Fruit fly (Drosophila melanogaster) whole organism, embryonic: Measurements from ENCODE around the gene uif.

Experiments used
- Atf6 ChIP-seq: fragments of 200-800 bp; sonication (Bioruptor generic); IDR thresholded peaks from 2 replicates; pipeline ENCODE4 v1.3.6; 2022; ENCODE audit warnings: missing biosample characterization, missing genetic modification characterization
- BEAF-32 ChIP-seq: fragments of 200-800 bp; sonication (Bioruptor generic); optimal IDR thresholded peaks from 3 replicates; lab custom pipeline; 2017; ENCODE audit warnings: missing biosample characterization, missing genetic modification characterization, mild to moderate bottlenecking, moderate library complexity, missing genetic modification reagents
- Blimp-1 ChIP-seq: fragments of 200-800 bp; sonication (Bioruptor generic); optimal IDR thresholded peaks from 3 replicates; lab custom pipeline; 2018; ENCODE audit warnings: missing biosample characterization, missing genetic modification characterization, mild to moderate bottlenecking, moderate library complexity, missing genetic modification reagents
- CG10959 ChIP-seq: fragments of 200-800 bp; sonication (Bioruptor generic); IDR thresholded peaks from 2 replicates; pipeline ENCODE4 v1.3.6; 2022; ENCODE audit warnings: missing biosample characterization, missing genetic modification characterization
- CG12744 ChIP-seq: fragments of 200-800 bp; sonication (Bioruptor generic); optimal IDR thresholded peaks from 2 replicates; lab custom pipeline; 2016; ENCODE audit warnings: missing biosample characterization, missing genetic modification characterization
- CG13287 ChIP-seq: fragments of 200-800 bp; sonication (Bioruptor generic); IDR thresholded peaks from 2 replicates; pipeline ENCODE4 v1.3.6; 2022; ENCODE audit warnings: missing biosample characterization, missing genetic modification characterization; ENCODE audit not compliant: partially characterized antibody
- CG15073 ChIP-seq: fragments of 200-800 bp; sonication (Bioruptor generic); optimal IDR thresholded peaks from 2 replicates; lab custom pipeline; 2016; ENCODE audit warnings: missing biosample characterization, missing genetic modification characterization
- CG15514 ChIP-seq: fragments of 200-800 bp; sonication (Bioruptor generic); optimal IDR thresholded peaks from 3 replicates; lab custom pipeline; 2017; ENCODE audit warnings: missing biosample characterization, missing genetic modification characterization, mild to moderate bottlenecking, moderate library complexity, missing genetic modification reagents
- CG17829 ChIP-seq: fragments of 200-800 bp; optimal IDR thresholded peaks from 2 replicates; lab custom pipeline; 2019; ENCODE audit warnings: missing biosample characterization, mild to moderate bottlenecking, missing genetic modification characterization, moderate library complexity
- CG2116 ChIP-seq: fragments of 200-800 bp; sonication (Bioruptor generic); optimal IDR thresholded peaks from 3 replicates; lab custom pipeline; 2018; ENCODE audit warnings: missing biosample characterization, mild to moderate bottlenecking, missing genetic modification characterization
- CG2129 ChIP-seq: fragments of 200-800 bp; sonication (Bioruptor generic); IDR thresholded peaks from 2 replicates; pipeline ENCODE4 v1.3.6; 2022; ENCODE audit warnings: missing biosample characterization, missing genetic modification characterization; ENCODE audit not compliant: partially characterized antibody
- CG2199 ChIP-seq: fragments of 200-800 bp; sonication (Bioruptor generic); IDR thresholded peaks from 3 replicates; pipeline ENCODE4 v1.3.6; 2022; ENCODE audit warnings: missing biosample characterization, missing genetic modification characterization
- CG2712 ChIP-seq: fragments of 200-800 bp; optimal IDR thresholded peaks from 3 replicates; lab custom pipeline; 2019; ENCODE audit warnings: missing biosample characterization, mild to moderate bottlenecking, missing genetic modification characterization, moderate library complexity
- CG4617 ChIP-seq: fragments of 200-800 bp; sonication (Bioruptor generic); optimal IDR thresholded peaks from 3 replicates; lab custom pipeline; 2016; ENCODE audit warnings: missing biosample characterization, missing genetic modification characterization, borderline replicate concordance
- CG6791 ChIP-seq: fragments of 200-800 bp; sonication (Bioruptor generic); IDR thresholded peaks from 3 replicates; pipeline ENCODE4 v1.3.6; 2022; ENCODE audit warnings: missing biosample characterization, missing genetic modification characterization; ENCODE audit not compliant: partially characterized antibody
- CG7963 ChIP-seq: fragments of 200-800 bp; sonication (Bioruptor generic); IDR thresholded peaks from 3 replicates; pipeline ENCODE4 v1.3.6; 2022; ENCODE audit warnings: missing biosample characterization, missing genetic modification characterization; ENCODE audit not compliant: partially characterized antibody
- CG8290 ChIP-seq, 3 experiments: fragments of 200-800 bp; sonication (Bioruptor generic); optimal IDR thresholded peaks; 2 replicates each; lab custom pipeline; 2016 to 2019; ENCODE audit warnings: missing biosample characterization in 3 of 3, missing genetic modification characterization in 3 of 3, mild to moderate bottlenecking in 2 of 3, moderate library complexity in 1 of 3
- CHES-1-like ChIP-seq: fragments of 200-800 bp; sonication (Bioruptor generic); optimal IDR thresholded peaks from 2 replicates; lab custom pipeline; 2016; ENCODE audit warnings: missing biosample characterization, missing genetic modification characterization
- Camta ChIP-seq: fragments of 200-800 bp; sonication (Bioruptor generic); optimal IDR thresholded peaks from 2 replicates; lab custom pipeline; 2016; ENCODE audit warnings: missing biosample characterization, missing genetic modification characterization
- Dbx ChIP-seq: fragments of 200-800 bp; sonication (Bioruptor generic); IDR thresholded peaks from 3 replicates; pipeline ENCODE4 v1.3.6; 2022; ENCODE audit warnings: missing biosample characterization, missing genetic modification characterization
- Dll ChIP-seq: fragments of 200-800 bp; sonication (Bioruptor generic); IDR thresholded peaks from 4 replicates; pipeline ENCODE4 v1.3.6; 2022; ENCODE audit warnings: missing biosample characterization, missing genetic modification characterization; ENCODE audit not compliant: partially characterized antibody
- ERR ChIP-seq: fragments of 200-800 bp; sonication (Bioruptor generic); optimal IDR thresholded peaks from 2 replicates; lab custom pipeline; 2016; ENCODE audit warnings: missing biosample characterization, missing genetic modification characterization
- Ets97D ChIP-seq: fragments of 200-800 bp; sonication (Bioruptor generic); optimal IDR thresholded peaks from 3 replicates; lab custom pipeline; 2016; ENCODE audit warnings: missing biosample characterization, missing genetic modification characterization
- MBD-R2 ChIP-seq: fragments of 200-800 bp; sonication (Bioruptor generic); IDR thresholded peaks from 2 replicates; pipeline ENCODE4 v1.3.6; 2022; ENCODE audit warnings: missing biosample characterization, missing genetic modification characterization
- Max ChIP-seq: fragments of 200-800 bp; sonication (Bioruptor generic); optimal IDR thresholded peaks from 2 replicates; lab custom pipeline; 2016; ENCODE audit warnings: missing biosample characterization, mild to moderate bottlenecking, missing genetic modification characterization
- Nf-YB ChIP-seq: fragments of 200-800 bp; sonication (Bioruptor generic); optimal IDR thresholded peaks from 3 replicates; lab custom pipeline; 2019; ENCODE audit warnings: missing biosample characterization, mild to moderate bottlenecking, missing genetic modification characterization, moderate library complexity
- Sox100B ChIP-seq: fragments of 200-800 bp; sonication (Bioruptor generic); optimal IDR thresholded peaks from 3 replicates; lab custom pipeline; 2018; ENCODE audit warnings: missing biosample characterization, mild to moderate bottlenecking, missing genetic modification characterization
- Ssrp ChIP-seq: fragments of 200-800 bp; sonication (Bioruptor generic); optimal IDR thresholded peaks from 2 replicates; lab custom pipeline; 2018; ENCODE audit warnings: missing biosample characterization, mild to moderate bottlenecking, missing genetic modification characterization, moderate library complexity
- Xbp1 ChIP-seq: fragments of 200-800 bp; sonication (Bioruptor generic); optimal IDR thresholded peaks from 3 replicates; lab custom pipeline; 2016; ENCODE audit warnings: missing biosample characterization, mild to moderate bottlenecking, missing genetic modification characterization
- br ChIP-seq: fragments of >200 bp; optimal IDR thresholded peaks from 2 replicates; lab custom pipeline; 2017
- cg ChIP-seq: fragments of 200-800 bp; sonication (Bioruptor generic); optimal IDR thresholded peaks from 3 replicates; lab custom pipeline; 2019; ENCODE audit warnings: missing biosample characterization, mild to moderate bottlenecking, missing genetic modification characterization, moderate library complexity
- chif ChIP-seq, 2 experiments: fragments of 200-800 bp; sonication (Bioruptor generic); optimal IDR thresholded peaks; 3 replicates each; lab custom pipeline; 2016; ENCODE audit warnings: missing biosample characterization in 2 of 2, missing genetic modification characterization in 2 of 2
- chinmo ChIP-seq: fragments of 200-800 bp; sonication (Bioruptor generic); IDR thresholded peaks from 4 replicates; pipeline ENCODE4 v1.3.6; 2022; ENCODE audit warnings: missing biosample characterization, missing genetic modification characterization; ENCODE audit not compliant: partially characterized antibody
- dm ChIP-seq: fragments of 200-800 bp; sonication (Bioruptor generic); optimal IDR thresholded peaks from 3 replicates; lab custom pipeline; 2016; ENCODE audit warnings: missing biosample characterization, missing genetic modification characterization
- dmrt99B ChIP-seq: fragments of 200-800 bp; sonication (Bioruptor generic); optimal IDR thresholded peaks from 2 replicates; lab custom pipeline; 2018; ENCODE audit warnings: missing biosample characterization, mild to moderate bottlenecking, missing genetic modification characterization, moderate library complexity
- dpn ChIP-seq, 2 experiments: fragments of 200-800 bp; sonication (Bioruptor generic); optimal IDR thresholded peaks; 3 replicates each; lab custom pipeline; 2016; ENCODE audit warnings: missing biosample characterization in 2 of 2, missing genetic modification characterization in 2 of 2
- gcm2 ChIP-seq: fragments of 200-800 bp; sonication (Bioruptor generic); optimal IDR thresholded peaks from 2 replicates; lab custom pipeline; 2016; ENCODE audit warnings: missing biosample characterization, missing genetic modification characterization
- klu ChIP-seq: fragments of 200-800 bp; sonication (Bioruptor generic); IDR thresholded peaks from 2 replicates; pipeline ENCODE4 v1.3.6; 2022; ENCODE audit warnings: missing biosample characterization, missing genetic modification characterization
- knrl ChIP-seq: fragments of 200-800 bp; sonication (Bioruptor generic); IDR thresholded peaks from 3 replicates; pipeline ENCODE4 v1.3.6; 2022; ENCODE audit warnings: missing biosample characterization, missing genetic modification characterization; ENCODE audit not compliant: partially characterized antibody
- lmd ChIP-seq: fragments of 200-800 bp; sonication (Bioruptor generic); IDR thresholded peaks from 2 replicates; pipeline ENCODE4 v1.3.6; 2022; ENCODE audit warnings: missing biosample characterization, missing genetic modification characterization
- mirr ChIP-seq: fragments of 200-800 bp; sonication (Bioruptor generic); optimal IDR thresholded peaks from 3 replicates; lab custom pipeline; 2018; ENCODE audit warnings: missing biosample characterization, mild to moderate bottlenecking, missing genetic modification characterization
- mld ChIP-seq: fragments of 200-800 bp; sonication (Bioruptor generic); IDR thresholded peaks from 3 replicates; pipeline ENCODE4 v1.3.6; 2022; ENCODE audit warnings: missing biosample characterization, missing genetic modification characterization; ENCODE audit not compliant: partially characterized antibody
- nerfin-2 ChIP-seq: fragments of 200-800 bp; sonication (Bioruptor generic); IDR thresholded peaks from 2 replicates; pipeline ENCODE4 v1.3.6; 2022; ENCODE audit warnings: missing biosample characterization, missing genetic modification characterization; ENCODE audit not compliant: partially characterized antibody
- org-1 ChIP-seq: fragments of 200-800 bp; sonication (Bioruptor generic); optimal IDR thresholded peaks from 2 replicates; lab custom pipeline; 2017; ENCODE audit warnings: missing biosample characterization, missing genetic modification characterization
- row ChIP-seq: fragments of 200-800 bp; sonication (Bioruptor generic); IDR thresholded peaks from 3 replicates; pipeline ENCODE4 v1.3.6; 2022; ENCODE audit warnings: missing biosample characterization, missing genetic modification characterization
- sc ChIP-seq, 3 experiments: fragments of >200 bp in 2 of 3; fragments of 200-800 bp in 1 of 3; sonication (Bioruptor generic) in 1 of 3; optimal IDR thresholded peaks; 2 replicates in 2 of 3; 3 replicates in 1 of 3; lab custom pipeline; 2017; ENCODE audit warnings: mild to moderate bottlenecking in 1 of 3, missing biosample characterization in 1 of 3, missing genetic modification characterization in 1 of 3, missing genetic modification reagents in 1 of 3
- sd ChIP-seq: fragments of 200-800 bp; sonication (Bioruptor generic); optimal IDR thresholded peaks from 3 replicates; lab custom pipeline; 2018; ENCODE audit warnings: missing biosample characterization, mild to moderate bottlenecking, missing genetic modification characterization, moderate library complexity
- unc-4 ChIP-seq: fragments of 200-800 bp; sonication (Bioruptor generic); IDR thresholded peaks from 2 replicates; pipeline ENCODE4 v1.3.6; 2022; ENCODE audit warnings: missing biosample characterization, missing genetic modification characterization; ENCODE audit not compliant: partially characterized antibody

The uif gene

DNA sequence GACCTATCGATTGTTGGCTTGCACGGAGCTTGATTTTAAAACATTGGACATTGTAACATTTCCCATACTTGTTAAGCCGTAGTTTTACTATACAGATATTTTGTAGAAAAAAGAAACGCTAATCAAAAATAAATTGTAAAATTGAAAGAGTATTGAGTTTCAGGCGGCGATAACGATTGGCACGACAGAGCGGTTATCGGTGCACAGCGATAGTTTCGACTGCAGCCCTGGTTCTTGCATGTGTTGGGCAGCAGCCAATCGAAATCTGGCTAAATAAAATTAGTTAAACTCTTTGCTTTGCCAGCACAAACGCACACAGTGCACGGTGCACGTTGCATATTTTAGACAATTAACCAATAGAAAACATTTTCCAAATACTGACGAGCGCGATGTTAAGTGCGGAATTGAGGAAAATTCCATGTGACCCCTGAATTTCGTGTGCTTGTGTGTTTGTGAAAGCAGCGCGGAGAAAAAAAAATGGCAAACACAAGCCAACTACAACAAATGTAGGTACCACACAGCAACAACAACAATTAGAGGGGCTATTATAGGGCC, 27.7 kb upstream of the uif start, which contains the start of gene milt (continued):
- TF ChIP-seq CG15514 (GFP tag; lab: Kevin White, UChicago) (peak; percentile 40), chif (GFP tag; optimal IDR thresholded peaks at IDR 0.05; lab: Kevin White, UChicago) (peak in 1 of 2 experiments; percentile 8), BEAF-32 (GFP tag; lab: Kevin White, UChicago) (peak; percentile 81), dm (GFP tag; lab: Kevin White, UChicago) (peak; percentile 83), lmd (GFP tag; lab: Robert Waterston, UW) (no peak), CG4617 (GFP tag; lab: Kevin White, UChicago) (peak; percentile 78), Dll (GFP tag; lab: Robert Waterston, UW) (peak; percentile 82), Atf6 (GFP tag; lab: Robert Waterston, UW) (no peak), Ets97D (GFP tag; lab: Kevin White, UChicago) (peak; percentile 52), CG2129 (peak; percentile 35; the same call in 1 of the 2 replicates), nerfin-2 (peak; percentile 89), Ssrp (tag; lab: Kevin White, UChicago) (peak; percentile 2), dpn (GFP tag; optimal IDR thresholded peaks at IDR 0.05; lab: Kevin White, UChicago) (peak; percentile 15 to 24), CG13287 (GFP tag; lab: Robert Waterston, UW) (peak; percentile 84), CHES-1-like (GFP tag; lab: Kevin White, UChicago) (peak; percentile 0), CG12744 (GFP tag; lab: Kevin White, UChicago) (peak; percentile 2), chinmo (GFP tag; lab: Robert Waterston, UW) (peak; percentile 78), CG2116 (peak; percentile 94), CG10959 (GFP tag; lab: Robert Waterston, UW) (no peak), CG2712 (tag; lab: Kevin White, UChicago) (peak; percentile 21), mld (peak; percentile 88), Nf-YB (peak; percentile 93), klu (GFP tag; lab: Robert Waterston, UW) (no peak), CG6791 (GFP tag; lab: Robert Waterston, UW) (peak; percentile 91), org-1 (GFP tag; lab: Kevin White, UChicago) (no peak), br (lab: Kevin White, UChicago) (no peak), ERR (peak; percentile 52), cg (GFP tag; lab: Kevin White, UChicago) (no peak), Dbx (0 out of 3 replicates have a peak, but pooled peaks have one; percentile 27), Xbp1 (GFP tag; lab: Kevin White, UChicago) (peak; percentile 17), unc-4 (GFP tag; lab: Robert Waterston, UW) (peak; percentile 82), sc (optimal IDR thresholded peaks at IDR 0.05; lab: Kevin White, UChicago) (no peak), sc (GFP tag; optimal IDR thresholded peaks at IDR 0.05; lab: Kevin White, UChicago) (no peak), CG2199 (no peak), Sox100B (GFP tag; lab: Kevin White, UChicago) (no peak), sd (tag; lab: Kevin White, UChicago) (peak; percentile 11), Max (peak; percentile 60), Blimp-1 (GFP tag; lab: Kevin White, UChicago) (no peak), MBD-R2 (GFP tag; lab: Robert Waterston, UW) (peak; percentile 44), Camta (no peak), gcm2 (GFP tag; lab: Kevin White, UChicago) (no peak), row (peak; percentile 37; the same call in 1 of the 3 replicates), mirr (no peak), dmrt99B (tag; lab: Kevin White, UChicago) (no peak), CG15073 (GFP tag; lab: Kevin White, UChicago) (no peak), CG17829 (tag; lab: Kevin White, UChicago) (peak; percentile 1), CG7963 (GFP tag; lab: Robert Waterston, UW) (peak; percentile 92), CG8290 (GFP tag; optimal IDR thresholded peaks at IDR 0.05; lab: Kevin White, UChicago) (no peak), CG8290 (tag; optimal IDR thresholded peaks at IDR 0.05; lab: Kevin White, UChicago) (peak in 1 of 2 experiments; percentile 54), knrl (GFP tag; lab: Robert Waterston, UW) (peak; percentile 81)
